Worm (Caenorhabditis elegans) whole organism, midembryonic: ENCODE data around the gene cpna-3.

Experiments used
- cog-1 ChIP-seq: sonication (generic microtip); optimal IDR thresholded peaks from 2 replicates; lab custom pipeline; 2016; ENCODE audit warnings: missing genetic modification characterization, missing compliant biosample characterization
- flt-1 ChIP-seq: fragments of 200-800 bp; sonication (Bioruptor generic); IDR thresholded peaks from 2 replicates; pipeline ENCODE4 v1.3.6; 2022; ENCODE audit warnings: missing genetic modification characterization, missing compliant biosample characterization
- tab-1 ChIP-seq: fragments of 200-800 bp; sonication (Bioruptor generic); IDR thresholded peaks from 2 replicates; pipeline ENCODE4 v1.3.6; 2022; ENCODE audit warnings: missing genetic modification characterization, missing compliant biosample characterization

DNA sequence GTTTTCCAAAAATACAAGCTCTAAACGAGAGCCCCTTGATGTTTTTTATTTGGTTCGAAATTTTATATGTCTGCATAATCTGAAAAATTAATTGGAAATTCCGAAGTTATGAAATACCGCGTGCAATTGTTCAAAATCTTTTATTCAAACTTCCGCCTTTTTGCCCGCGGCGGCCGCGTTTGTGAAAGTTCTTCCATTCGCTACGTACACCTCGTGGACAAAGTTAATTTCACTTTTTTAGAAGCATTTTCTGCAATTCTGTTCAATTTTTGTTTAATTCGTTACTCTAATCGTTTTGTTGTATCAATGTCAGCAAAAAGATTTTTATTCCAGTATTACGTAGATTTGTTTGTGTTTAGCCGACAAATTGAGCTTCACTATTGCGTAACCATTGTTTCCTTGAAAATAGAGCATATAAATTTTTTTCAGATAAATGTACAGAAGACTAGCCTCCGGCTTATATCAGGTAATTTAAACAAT, 22.4 kb upstream of the cpna-3 start, which contains the start of gene mppb-1:
- TF ChIP-seq flt-1 (GFP tag; lab: Robert Waterston, UW) (no peak), tab-1 (GFP tag; lab: Robert Waterston, UW) (no peak), cog-1 (tag; lab: Kevin White, UChicago) (peak; percentile 23)
